Worm (Caenorhabditis elegans) whole organism, L1 larva: ENCODE measurements around the gene nhr-269.
A peak's percentile ranks its signal among the peaks of the same experiment; 100 is the strongest.

Experiments
- lin-13 ChIP-seq: fragments of 150-350 bp; optimal IDR thresholded peaks from 2 replicates; lab custom pipeline; 2014; ENCODE audit warnings: missing biosample characterization, missing genetic modification reagents, missing genetic modification characterization
- nhr-47 ChIP-seq: sonication (generic microtip); optimal IDR thresholded peaks from 2 replicates; lab custom pipeline; 2016; ENCODE audit warnings: mild to moderate bottlenecking, missing genetic modification characterization, moderate library complexity, missing compliant biosample characterization
- pax-3 ChIP-seq: fragments of 200-800 bp; sonication (Bioruptor generic); optimal IDR thresholded peaks from 2 replicates; lab custom pipeline; 2018; ENCODE audit warnings: mild to moderate bottlenecking, missing genetic modification characterization, moderate library complexity, missing compliant biosample characterization

nhr-269 gene

ce11 chrV:15318638-15319037 lies 51.0 kb downstream of the nhr-269 start, which contains the start of gene nhr-291 (continued):
- no peak for TF ChIP-seq nhr-47 (tag; lab: Kevin White, UChicago)
- TF ChIP-seq lin-13 = no peak
- peak; percentile 77 for TF ChIP-seq pax-3
- TF ChIP-seq, all 84 proteins: peak for 7
